Worm (Caenorhabditis elegans): ENCODE data around the gene ZK381.2.
A peak's percentile ranks its signal among the peaks of the same experiment; 100 is the strongest.

ZK381.2 gene

DNA sequence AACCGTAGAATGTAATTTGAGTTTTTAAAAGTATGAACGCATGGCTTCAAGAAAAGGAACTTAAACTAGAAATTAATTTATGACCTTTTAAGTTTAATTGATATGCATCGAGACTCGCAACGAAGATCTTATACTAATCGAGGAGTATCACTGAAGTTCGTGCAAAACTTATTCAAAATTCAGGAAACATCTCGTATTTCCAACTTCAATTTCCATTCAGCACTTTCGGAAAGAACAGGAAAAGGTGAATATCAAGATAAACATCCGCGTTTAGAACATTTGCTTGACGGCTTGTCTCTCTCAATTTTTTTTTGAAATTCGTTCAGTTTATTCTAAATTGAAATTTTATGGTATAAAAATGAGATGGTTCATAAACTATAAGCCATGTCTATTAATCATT is at the start of gene ZK381.2:
Gene ZK381.2, plus strand, starts transcription at position 301 of the 400 bp plus-strand sequence.
- TF ChIP-seq unc-39 (tag; optimal IDR thresholded peaks at IDR 0.05) (no peak), nhr-12 (tag; optimal IDR thresholded peaks at IDR 0.05) (no peak), nhr-11 (tag; optimal IDR thresholded peaks at IDR 0.05) (no peak), nhr-67 (tag; optimal IDR thresholded peaks at IDR 0.05) (no peak), ceh-28 (tag; optimal IDR thresholded peaks at IDR 0.05) (no peak)

DNA sequence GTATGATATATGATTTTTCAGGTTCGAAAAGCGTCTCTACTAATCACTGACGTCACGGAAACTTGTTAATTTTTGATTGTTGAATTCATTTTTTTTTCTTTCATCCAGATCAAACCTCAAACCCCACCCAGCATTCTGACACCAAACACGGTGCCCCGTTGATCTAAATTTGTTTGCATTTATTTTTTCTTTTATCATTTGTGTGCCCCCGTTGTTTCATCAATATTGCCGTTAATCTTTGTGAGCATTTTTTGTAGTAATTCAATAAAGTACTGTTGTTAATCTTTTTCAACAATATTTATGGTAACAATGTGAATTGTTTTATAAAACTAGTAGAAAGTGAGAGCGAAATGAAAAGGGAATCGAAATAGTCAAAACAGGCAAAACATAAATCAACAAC is 48.5 kb upstream of the ZK381.2 start:
- TF ChIP-seq lin-15B (tag; optimal IDR thresholded peaks at IDR 0.05) (no peak), ceh-82 (tag; optimal IDR thresholded peaks at IDR 0.05) (no peak), nhr-43 (tag; optimal IDR thresholded peaks at IDR 0.05; ENCODE audit: poor library complexity, severe bottlenecking) (no peak), elt-2 (tag; optimal IDR thresholded peaks at IDR 0.05) (no peak), ZK546.5 (tag; optimal IDR thresholded peaks at IDR 0.05) (no peak), pqm-1 (tag; optimal IDR thresholded peaks at IDR 0.05) (no peak), nhr-23 (tag; optimal IDR thresholded peaks at IDR 0.05) (no peak), nhr-67 (tag; optimal IDR thresholded peaks at IDR 0.05) (no peak), lsy-12 (tag; optimal IDR thresholded peaks at IDR 0.05) (no peak), mdl-1 (tag; optimal IDR thresholded peaks at IDR 0.05) (no peak), unc-39 (tag; optimal IDR thresholded peaks at IDR 0.05) (no peak), fkh-10 (GFP tag; optimal IDR thresholded peaks at IDR 0.05) (no peak), fkh-2 (tag; optimal IDR thresholded peaks at IDR 0.05) (no peak), eor-1 (tag; optimal IDR thresholded peaks at IDR 0.05) (no peak), nhr-12 (tag; optimal IDR thresholded peaks at IDR 0.05) (no peak), ceh-16 (tag; optimal IDR thresholded peaks at IDR 0.05) (no peak), zag-1 (tag; optimal IDR thresholded peaks at IDR 0.05) (no peak), lin-39 (tag; optimal IDR thresholded peaks at IDR 0.05) (no peak), elt-1 (tag; optimal IDR thresholded peaks at IDR 0.05) (no peak), nhr-25 (tag; optimal IDR thresholded peaks at IDR 0.05) (no peak)

DNA sequence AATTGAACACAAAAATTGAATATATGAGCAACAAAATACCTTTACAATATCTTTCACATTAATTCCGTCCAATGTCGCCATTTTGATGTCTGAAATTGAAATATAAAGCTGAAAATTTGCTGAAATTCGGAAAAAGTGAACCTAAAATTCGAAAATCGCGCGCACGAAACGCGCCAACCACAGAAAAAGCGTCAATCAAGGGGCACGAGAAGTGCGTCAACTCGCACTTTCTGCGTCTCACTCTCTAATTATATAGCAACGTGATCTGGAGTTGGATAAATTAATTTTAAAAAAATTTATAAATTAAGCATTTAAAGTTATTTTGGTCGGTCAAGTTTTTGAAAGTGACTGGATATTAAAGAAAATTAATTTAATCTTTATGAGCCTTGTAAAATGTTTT is 46.0 kb upstream of the ZK381.2 start, which contains the start of gene ruvb-2:
Gene ruvb-2, minus strand, starts transcription at position 89 of the 400 bp plus-strand sequence.
- TF ChIP-seq lsy-12 (tag; optimal IDR thresholded peaks at IDR 0.05) (peak; percentile 78), lin-39 (tag; optimal IDR thresholded peaks at IDR 0.05) (peak; percentile 60), ceh-16 (tag; optimal IDR thresholded peaks at IDR 0.05) (no peak), nhr-237 (tag; optimal IDR thresholded peaks at IDR 0.05) (no peak), snpc-4 (tag; optimal IDR thresholded peaks at IDR 0.05) (peak; percentile 92), daf-12 (tag; optimal IDR thresholded peaks at IDR 0.05) (no peak), eor-1 (tag; optimal IDR thresholded peaks at IDR 0.05) (no peak), fkh-2 (tag; optimal IDR thresholded peaks at IDR 0.05) (no peak), ceh-82 (tag; optimal IDR thresholded peaks at IDR 0.05) (peak; percentile 26), lin-15B (tag; optimal IDR thresholded peaks at IDR 0.05) (peak; percentile 95), mdl-1 (tag; optimal IDR thresholded peaks at IDR 0.05) (peak; percentile 52), nfya-1 (tag; optimal IDR thresholded peaks at IDR 0.05; ENCODE audit: insufficient read depth) (peak; percentile 91), ztf-11 (tag; optimal IDR thresholded peaks at IDR 0.05) (no peak), mml-1 (tag; optimal IDR thresholded peaks at IDR 0.05) (no peak), nhr-23 (tag; optimal IDR thresholded peaks at IDR 0.05) (peak; percentile 94), ceh-9 (tag; optimal IDR thresholded peaks at IDR 0.05) (no peak), tbx-2 (tag; optimal IDR thresholded peaks at IDR 0.05) (peak; percentile 68), ceh-28 (tag; optimal IDR thresholded peaks at IDR 0.05) (peak; percentile 27), unc-39 (tag; optimal IDR thresholded peaks at IDR 0.05) (no peak), hmg-11 (tag; optimal IDR thresholded peaks at IDR 0.05) (peak; percentile 73), fos-1 (tag; optimal IDR thresholded peaks at IDR 0.05) (no peak), aly-2 (tag; optimal IDR thresholded peaks at IDR 0.05) (no peak), nhr-11 (tag; optimal IDR thresholded peaks at IDR 0.05) (no peak), nhr-67 (tag; optimal IDR thresholded peaks at IDR 0.05) (no peak), nhr-43 (tag; optimal IDR thresholded peaks at IDR 0.05; ENCODE audit: poor library complexity, severe bottlenecking) (peak; percentile 86), elt-3 (tag; optimal IDR thresholded peaks at IDR 0.05) (no peak), ztf-4 (tag; optimal IDR thresholded peaks at IDR 0.05) (no peak), nhr-25 (tag; optimal IDR thresholded peaks at IDR 0.05) (peak; percentile 80), R02D3.7 (tag; optimal IDR thresholded peaks at IDR 0.05) (peak; percentile 76), skn-1 (tag; optimal IDR thresholded peaks at IDR 0.05) (no peak), egl-27 (tag; optimal IDR thresholded peaks at IDR 0.05) (no peak), sea-2 (GFP tag; optimal IDR thresholded peaks at IDR 0.05) (no peak), nhr-77 (tag; optimal IDR thresholded peaks at IDR 0.05) (no peak), unc-62 (GFP tag; optimal IDR thresholded peaks at IDR 0.05) (no peak), ZK546.5 (tag; optimal IDR thresholded peaks at IDR 0.05) (no peak), fkh-10 (GFP tag; optimal IDR thresholded peaks at IDR 0.05) (peak; percentile 70), pqm-1 (tag; optimal IDR thresholded peaks at IDR 0.05) (peak; percentile 21), pha-4 (tag; optimal IDR thresholded peaks at IDR 0.05) (peak; percentile 93), elt-2 (tag; optimal IDR thresholded peaks at IDR 0.05) (peak; percentile 62), nhr-12 (tag; optimal IDR thresholded peaks at IDR 0.05) (no peak), nhr-76 (tag; optimal IDR thresholded peaks at IDR 0.05) (no peak), nhr-28 (tag; optimal IDR thresholded peaks at IDR 0.05) (no peak), egl-5 (tag; optimal IDR thresholded peaks at IDR 0.05) (peak; percentile 38), zag-1 (tag; optimal IDR thresholded peaks at IDR 0.05) (no peak), elt-1 (tag; optimal IDR thresholded peaks at IDR 0.05) (no peak), ama-1 (optimal IDR thresholded peaks at IDR 0.05) (peak; percentile 32), jun-1 (tag; optimal IDR thresholded peaks at IDR 0.05) (peak; percentile 61)

Data from whole organism, L3 larva.